Worm (Caenorhabditis elegans): ENCODE results near the gene zag-1.

The zag-1 gene

DNA sequence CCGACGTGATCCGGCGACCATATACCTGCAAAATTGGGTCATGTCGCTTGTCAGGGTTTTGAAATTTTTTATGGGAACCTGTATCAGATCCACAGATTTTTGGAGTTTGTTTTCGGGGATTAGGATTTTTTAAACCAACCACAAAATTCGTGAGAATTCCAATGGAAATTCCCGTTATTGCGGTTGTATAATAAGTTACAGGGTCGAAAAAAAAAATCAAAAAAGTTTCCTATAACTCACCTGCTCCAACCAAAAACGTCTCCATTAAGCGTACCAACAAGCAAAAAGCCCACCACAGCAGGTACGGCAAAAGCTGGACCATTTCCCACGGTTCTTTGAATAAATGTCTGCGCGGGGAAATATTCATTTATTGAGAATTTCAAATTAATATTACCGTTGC is 7.3 kb downstream of the zag-1 start:
- TF ChIP-seq F13C5.2 (tag; optimal IDR thresholded peaks at IDR 0.05) (no peak), flt-1 (GFP tag; IDR thresholded peaks at IDR 0.05) (no peak), ets-7 (tag; optimal IDR thresholded peaks at IDR 0.05) (no peak), tra-4 (tag; optimal IDR thresholded peaks at IDR 0.05) (no peak)

DNA sequence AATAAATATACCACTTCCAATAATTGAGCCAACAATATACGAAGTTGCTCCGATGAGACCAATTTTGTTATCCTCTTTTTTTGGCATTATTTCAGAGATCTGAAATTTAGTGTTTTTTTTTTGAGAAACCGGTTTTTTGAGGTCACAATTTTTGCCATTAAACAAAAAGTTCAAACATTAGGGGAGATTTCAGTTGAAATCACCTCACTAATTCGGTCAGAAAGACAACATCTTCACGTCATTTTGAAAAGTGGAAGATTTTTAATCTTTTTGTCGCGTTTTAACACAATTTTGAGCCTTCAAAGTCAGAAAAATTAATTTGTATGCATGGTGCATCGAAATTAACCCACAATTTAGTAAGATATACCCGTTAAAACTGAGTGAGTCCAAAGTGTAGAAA is 9.3 kb downstream of the zag-1 start, which contains the start of gene aat-8:
aat-8 (minus strand) TSS at position 101 of the 400 bp plus-strand sequence.
- TF ChIP-seq ama-1 (optimal IDR thresholded peaks at IDR 0.05) (no peak), aly-1 (tag; optimal IDR thresholded peaks at IDR 0.05) (no peak), hmbx-1 (tag; optimal IDR thresholded peaks at IDR 0.05) (no peak), ceh-13 (GFP tag; optimal IDR thresholded peaks at IDR 0.05) (no peak), tbx-11 (GFP tag; IDR thresholded peaks at IDR 0.05) (no peak), B0310.2 (tag; optimal IDR thresholded peaks at IDR 0.05) (no peak), F13C5.2 (tag; optimal IDR thresholded peaks at IDR 0.05) (no peak), ceh-36 (tag; optimal IDR thresholded peaks at IDR 0.05) (no peak), hnd-1 (tag; optimal IDR thresholded peaks at IDR 0.05) (no peak), tra-4 (tag; optimal IDR thresholded peaks at IDR 0.05) (no peak), ets-7 (tag; optimal IDR thresholded peaks at IDR 0.05) (no peak), scrt-1 (GFP tag; IDR thresholded peaks at IDR 0.05) (no peak), pes-1 (GFP tag; IDR thresholded peaks at IDR 0.05) (no peak), tbx-37 (GFP tag; conservative IDR thresholded peaks at IDR 0.05) (no peak), sea-1 (GFP tag; conservative IDR thresholded peaks at IDR 0.05) (no peak), flt-1 (GFP tag; IDR thresholded peaks at IDR 0.05) (no peak)

DNA sequence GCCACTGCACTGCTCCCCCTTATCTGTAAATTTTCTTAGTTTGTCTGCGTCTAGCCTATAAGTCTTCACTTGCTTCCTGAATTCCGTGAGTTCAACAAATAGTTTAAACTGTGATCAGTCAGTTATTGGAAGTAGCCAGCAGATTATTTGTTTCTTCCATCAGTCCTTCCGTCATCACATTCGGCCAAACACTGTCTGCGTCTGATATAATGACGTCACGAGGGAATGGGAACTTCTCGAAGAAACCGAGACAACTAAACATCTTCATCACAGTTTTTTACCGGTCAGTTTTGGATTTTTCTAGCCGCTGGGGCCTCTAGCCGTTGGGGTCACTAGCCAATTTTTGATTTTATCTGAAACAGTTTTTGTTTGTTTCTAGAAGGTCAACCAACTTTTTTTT is 10.4 kb downstream of the zag-1 start:
- TF ChIP-seq ama-1 (optimal IDR thresholded peaks at IDR 0.05) (no peak), sea-1 (GFP tag; conservative IDR thresholded peaks at IDR 0.05) (no peak), B0310.2 (tag; optimal IDR thresholded peaks at IDR 0.05) (no peak), aly-1 (tag; optimal IDR thresholded peaks at IDR 0.05) (no peak), scrt-1 (GFP tag; IDR thresholded peaks at IDR 0.05) (no peak), tbx-37 (GFP tag; conservative IDR thresholded peaks at IDR 0.05) (no peak), hnd-1 (tag; optimal IDR thresholded peaks at IDR 0.05) (no peak), F13C5.2 (tag; optimal IDR thresholded peaks at IDR 0.05) (no peak), ets-7 (tag; optimal IDR thresholded peaks at IDR 0.05) (no peak)

DNA sequence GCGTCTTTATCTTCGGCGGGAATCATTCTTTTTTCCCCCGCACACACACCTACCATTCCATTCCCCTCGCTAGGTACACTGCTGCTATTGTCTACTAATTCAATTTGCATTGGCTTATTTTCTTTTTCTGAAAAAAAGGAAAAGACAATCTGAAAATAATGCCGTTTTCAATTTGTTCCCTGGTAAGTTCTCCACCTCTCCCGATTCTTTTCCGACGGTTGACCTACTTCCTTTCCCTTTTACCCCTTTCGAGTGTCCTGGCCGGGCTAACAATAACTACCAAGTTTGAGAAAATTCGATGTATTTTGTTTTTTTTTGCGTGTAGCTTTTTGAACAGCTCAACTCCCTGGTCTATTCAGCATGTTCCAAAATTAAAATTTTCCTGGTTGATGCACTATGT is 11.6 kb downstream of the zag-1 start, which contains the start of gene F37C4.4:
F37C4.4 (plus strand) TSS at position 58 of the 400 bp plus-strand sequence.
- no peak for TF ChIP-seq ama-1 (optimal IDR thresholded peaks at IDR 0.05)
- no peak for TF ChIP-seq tbx-11 (GFP tag; IDR thresholded peaks at IDR 0.05)
- no peak for TF ChIP-seq ceh-36 (tag; optimal IDR thresholded peaks at IDR 0.05)
- TF ChIP-seq B0310.2 (tag; optimal IDR thresholded peaks at IDR 0.05), result no peak
- no peak for TF ChIP-seq hmbx-1 (tag; optimal IDR thresholded peaks at IDR 0.05)
- TF ChIP-seq F13C5.2 (tag; optimal IDR thresholded peaks at IDR 0.05), result no peak
- TF ChIP-seq tra-4 (tag; optimal IDR thresholded peaks at IDR 0.05), result no peak
- no peak for TF ChIP-seq aly-1 (tag; optimal IDR thresholded peaks at IDR 0.05)
- no peak for TF ChIP-seq pes-1 (GFP tag; IDR thresholded peaks at IDR 0.05)
- no peak for TF ChIP-seq tbx-37 (GFP tag; conservative IDR thresholded peaks at IDR 0.05)
- no peak for TF ChIP-seq ceh-13 (GFP tag; optimal IDR thresholded peaks at IDR 0.05)
- TF ChIP-seq sea-1 (GFP tag; conservative IDR thresholded peaks at IDR 0.05), result no peak
- no peak for TF ChIP-seq flt-1 (GFP tag; IDR thresholded peaks at IDR 0.05)
- no peak for TF ChIP-seq hmg-4 (GFP tag; optimal IDR thresholded peaks at IDR 0.05)
- TF ChIP-seq ets-7 (tag; optimal IDR thresholded peaks at IDR 0.05), result no peak
- no peak for TF ChIP-seq scrt-1 (GFP tag; IDR thresholded peaks at IDR 0.05)
- TF ChIP-seq hnd-1 (tag; optimal IDR thresholded peaks at IDR 0.05), result no peak

DNA sequence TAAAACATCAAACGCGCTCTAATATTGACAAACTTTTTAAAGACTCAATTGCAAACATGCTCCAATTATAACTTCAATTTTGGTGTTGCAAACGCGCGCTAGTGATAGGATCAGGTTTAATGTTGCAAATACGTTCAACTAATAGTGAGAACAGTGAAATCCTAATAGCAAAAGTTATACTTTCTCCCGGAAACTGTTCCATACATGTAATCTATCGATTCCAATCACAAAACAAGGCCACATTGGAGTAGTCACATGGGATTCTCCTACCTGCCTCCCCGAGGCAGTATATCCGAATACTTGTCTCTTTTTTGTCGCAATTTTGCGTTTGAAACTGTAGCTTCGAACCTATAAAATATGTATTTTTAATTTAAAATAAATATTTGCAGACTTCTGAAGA is 14.2 kb downstream of the zag-1 start:
- no peak for TF ChIP-seq tra-4 (tag; optimal IDR thresholded peaks at IDR 0.05)
- TF ChIP-seq tbx-11 (GFP tag; IDR thresholded peaks at IDR 0.05), result no peak
- no peak for TF ChIP-seq sea-1 (GFP tag; conservative IDR thresholded peaks at IDR 0.05)
- TF ChIP-seq tbx-37 (GFP tag; conservative IDR thresholded peaks at IDR 0.05), result no peak
- TF ChIP-seq aly-1 (tag; optimal IDR thresholded peaks at IDR 0.05), result no peak
- TF ChIP-seq hmg-4 (GFP tag; optimal IDR thresholded peaks at IDR 0.05), result no peak
- TF ChIP-seq F13C5.2 (tag; optimal IDR thresholded peaks at IDR 0.05), result no peak
- TF ChIP-seq hnd-1 (tag; optimal IDR thresholded peaks at IDR 0.05), result no peak
- TF ChIP-seq flt-1 (GFP tag; IDR thresholded peaks at IDR 0.05), result no peak
- no peak for TF ChIP-seq ceh-36 (tag; optimal IDR thresholded peaks at IDR 0.05)

DNA sequence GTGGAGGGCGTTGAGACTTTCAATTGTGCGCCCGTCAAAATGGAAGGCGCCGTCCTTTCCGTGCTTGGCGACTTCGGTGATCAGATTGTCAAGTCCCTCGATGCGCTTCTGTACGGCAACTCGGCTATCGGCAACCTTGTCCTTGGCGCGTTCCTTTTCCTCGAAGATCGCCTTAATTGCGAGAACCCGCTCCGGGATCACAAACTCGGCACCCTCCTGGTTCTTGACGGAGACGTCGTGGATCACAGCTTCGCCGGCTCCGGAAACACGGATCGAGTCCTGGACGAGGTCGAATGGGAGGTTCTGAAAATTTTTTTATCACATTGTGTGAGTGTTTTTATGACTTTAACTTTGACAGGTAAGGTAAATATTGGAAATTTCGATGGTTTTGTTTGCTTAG is 17.6 kb downstream of the zag-1 start:
- TF ChIP-seq F13C5.2 (tag; optimal IDR thresholded peaks at IDR 0.05), result no peak
- no peak for TF ChIP-seq ceh-13 (GFP tag; optimal IDR thresholded peaks at IDR 0.05)
- TF ChIP-seq pes-1 (GFP tag; IDR thresholded peaks at IDR 0.05), result no peak
- no peak for TF ChIP-seq B0310.2 (tag; optimal IDR thresholded peaks at IDR 0.05)
- TF ChIP-seq hnd-1 (tag; optimal IDR thresholded peaks at IDR 0.05), result no peak
- TF ChIP-seq tbx-11 (GFP tag; IDR thresholded peaks at IDR 0.05), result no peak
- no peak for TF ChIP-seq ceh-36 (tag; optimal IDR thresholded peaks at IDR 0.05)
- TF ChIP-seq flt-1 (GFP tag; IDR thresholded peaks at IDR 0.05), result no peak
- no peak for TF ChIP-seq hmbx-1 (tag; optimal IDR thresholded peaks at IDR 0.05)
- no peak for TF ChIP-seq aly-1 (tag; optimal IDR thresholded peaks at IDR 0.05)
- TF ChIP-seq ama-1 (optimal IDR thresholded peaks at IDR 0.05), result no peak
- no peak for TF ChIP-seq scrt-1 (GFP tag; IDR thresholded peaks at IDR 0.05)
- no peak for TF ChIP-seq sea-1 (GFP tag; conservative IDR thresholded peaks at IDR 0.05)
- TF ChIP-seq tbx-37 (GFP tag; conservative IDR thresholded peaks at IDR 0.05), result no peak
- no peak for TF ChIP-seq hmg-4 (GFP tag; optimal IDR thresholded peaks at IDR 0.05)
- no peak for TF ChIP-seq ets-7 (tag; optimal IDR thresholded peaks at IDR 0.05)
- TF ChIP-seq tra-4 (tag; optimal IDR thresholded peaks at IDR 0.05), result no peak

DNA sequence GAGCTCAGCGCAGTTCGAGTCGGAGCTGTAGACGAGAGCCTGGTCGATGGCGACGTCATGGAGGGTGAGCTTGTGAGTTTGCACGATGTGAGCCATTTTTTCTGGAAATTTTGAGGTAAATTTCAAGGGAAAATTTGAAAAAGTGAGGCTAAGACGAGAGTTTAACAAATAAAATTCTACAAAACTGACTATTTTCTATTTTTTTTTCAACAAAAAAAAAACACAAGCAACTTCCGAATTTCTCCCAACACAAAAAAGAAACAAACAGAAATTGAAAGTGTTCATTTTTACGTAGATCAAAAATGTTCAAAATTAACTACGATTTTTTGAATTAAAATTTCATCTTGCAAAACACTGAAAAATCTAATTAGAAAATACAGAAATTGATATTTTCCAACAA is 18.1 kb downstream of the zag-1 start, which contains the start of gene F37C4.5:
F37C4.5 (minus strand) TSS at position 101 of the 400 bp plus-strand sequence.
- no peak for TF ChIP-seq tbx-37 (GFP tag; conservative IDR thresholded peaks at IDR 0.05)

DNA sequence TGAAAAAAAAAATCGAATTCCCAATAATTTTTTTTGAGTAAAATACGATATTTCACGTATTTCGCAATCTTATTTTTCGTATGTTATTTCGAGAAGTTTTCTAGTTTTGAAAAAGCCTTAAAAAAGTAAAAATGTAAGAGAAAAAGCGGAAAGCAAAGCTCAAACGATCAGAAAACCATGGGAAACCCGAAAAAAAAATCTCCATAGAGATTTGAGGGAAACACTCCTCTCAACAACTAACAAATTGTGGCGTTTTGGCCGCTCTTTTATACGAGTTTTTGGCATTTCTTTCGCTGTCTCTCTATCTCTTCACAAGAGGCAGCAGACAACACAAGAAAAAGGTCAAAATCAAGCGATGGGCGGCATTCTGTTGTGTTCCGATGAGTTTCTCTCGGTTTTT is 18.8 kb downstream of the zag-1 start:
- TF ChIP-seq F13C5.2 (tag; optimal IDR thresholded peaks at IDR 0.05) (no peak), tra-4 (tag; optimal IDR thresholded peaks at IDR 0.05) (no peak), scrt-1 (GFP tag; IDR thresholded peaks at IDR 0.05) (no peak), hmbx-1 (tag; optimal IDR thresholded peaks at IDR 0.05) (no peak), aly-1 (tag; optimal IDR thresholded peaks at IDR 0.05) (no peak)

Data from whole organism, early embryonic.